Worm (Caenorhabditis elegans) whole organism, mixed stage, embryonic: ENCODE measurements around the gene taf-6.1.

ENCODE experiments used
- M03D4.4 ChIP-seq: sonication (generic microtip); optimal IDR thresholded peaks from 2 replicates; lab custom pipeline; 2017; ENCODE audit warnings: mild to moderate bottlenecking, missing genetic modification characterization, missing compliant biosample characterization
- bed-3 ChIP-seq: fragments of 200-800 bp; sonication (Bioruptor generic); optimal IDR thresholded peaks from 3 replicates; lab custom pipeline; 2018; ENCODE audit warnings: mild to moderate bottlenecking, missing genetic modification characterization, moderate library complexity, missing compliant biosample characterization
- ceh-39 ChIP-seq: fragments of 150-350 bp; optimal IDR thresholded peaks from 2 replicates; lab custom pipeline; 2014; ENCODE audit warnings: missing biosample characterization, missing genetic modification characterization
- ceh-43 ChIP-seq: fragments of 200-800 bp; sonication (Bioruptor generic); optimal IDR thresholded peaks from 2 replicates; lab custom pipeline; 2018; ENCODE audit warnings: mild to moderate bottlenecking, missing genetic modification characterization, moderate library complexity, missing compliant biosample characterization
- ces-1 ChIP-seq: fragments of 150-350 bp; optimal IDR thresholded peaks from 2 replicates; lab custom pipeline; 2014; ENCODE audit warnings: missing biosample characterization, missing genetic modification reagents, missing genetic modification characterization
- cnd-1 ChIP-seq: fragments of 200-800 bp; sonication (Bioruptor generic); optimal IDR thresholded peaks from 2 replicates; lab custom pipeline; 2018; ENCODE audit warnings: mild to moderate bottlenecking, missing genetic modification characterization, missing compliant biosample characterization
- drap-1 ChIP-seq: fragments of 200-800 bp; sonication (Bioruptor generic); optimal IDR thresholded peaks from 3 replicates; lab custom pipeline; 2018; ENCODE audit warnings: mild to moderate bottlenecking, missing genetic modification characterization, missing compliant biosample characterization
- elt-1 ChIP-seq: sonication (generic microtip); optimal IDR thresholded peaks from 2 replicates; lab custom pipeline; 2017; ENCODE audit warnings: missing genetic modification characterization, mild to moderate bottlenecking, missing compliant biosample characterization, antibody characterized with exemption, moderate library complexity, borderline replicate concordance; ENCODE audit not compliant: insufficient read depth
- elt-3 ChIP-seq: fragments of 150-350 bp; optimal IDR thresholded peaks from 2 replicates; lab custom pipeline; 2014; ENCODE audit warnings: missing biosample characterization, missing genetic modification characterization
- flh-1 ChIP-seq: fragments of 200-800 bp; sonication (Bioruptor generic); optimal IDR thresholded peaks from 2 replicates; lab custom pipeline; 2018; ENCODE audit warnings: mild to moderate bottlenecking, missing genetic modification characterization, moderate library complexity, missing compliant biosample characterization
- ham-2 ChIP-seq: fragments of 200-800 bp; sonication (Bioruptor generic); optimal IDR thresholded peaks from 2 replicates; lab custom pipeline; 2018; ENCODE audit warnings: mild to moderate bottlenecking, missing genetic modification characterization, missing compliant biosample characterization
- hlh-1 ChIP-seq: fragments of 150-350 bp; optimal IDR thresholded peaks from 2 replicates; lab custom pipeline; 2014; ENCODE audit warnings: missing biosample characterization, missing genetic modification reagents, missing genetic modification characterization
- lsy-2 ChIP-seq: fragments of 150-350 bp; optimal IDR thresholded peaks from 2 replicates; lab custom pipeline; 2014; ENCODE audit warnings: missing biosample characterization, missing genetic modification characterization
- mab-5 ChIP-seq: fragments of 150-350 bp; optimal IDR thresholded peaks from 2 replicates; lab custom pipeline; 2014; ENCODE audit warnings: missing biosample characterization, missing genetic modification characterization
- mep-1 ChIP-seq: fragments of 150-350 bp; optimal IDR thresholded peaks from 2 replicates; lab custom pipeline; 2017; ENCODE audit warnings: missing biosample characterization, missing genetic modification reagents, missing genetic modification characterization, inconsistent platforms
- mls-2 ChIP-seq: sonication (generic microtip); optimal IDR thresholded peaks from 2 replicates; lab custom pipeline; 2016; ENCODE audit warnings: mild to moderate bottlenecking, missing genetic modification characterization, moderate library complexity, missing compliant biosample characterization
- nhr-12 ChIP-seq: fragments of 150-350 bp; optimal IDR thresholded peaks from 2 replicates; lab custom pipeline; 2014; ENCODE audit warnings: missing biosample characterization, missing genetic modification characterization
- nhr-2 ChIP-seq: fragments of 150-350 bp; optimal IDR thresholded peaks from 2 replicates; lab custom pipeline; 2014; ENCODE audit warnings: missing biosample characterization, missing genetic modification characterization
- nhr-237 ChIP-seq: fragments of 150-350 bp; optimal IDR thresholded peaks from 2 replicates; lab custom pipeline; 2014; ENCODE audit warnings: missing biosample characterization, missing genetic modification characterization
- nhr-28 ChIP-seq: fragments of 150-350 bp; optimal IDR thresholded peaks from 2 replicates; lab custom pipeline; 2014; ENCODE audit warnings: missing biosample characterization, missing genetic modification characterization
- nhr-76 ChIP-seq: sonication (generic microtip); optimal IDR thresholded peaks from 2 replicates; lab custom pipeline; 2017; ENCODE audit warnings: missing biosample characterization, missing genetic modification characterization
- pha-4 ChIP-seq: fragments of 150-350 bp; optimal IDR thresholded peaks from 2 replicates; lab custom pipeline; 2018; ENCODE audit warnings: missing biosample characterization, missing genetic modification reagents, missing genetic modification characterization
- sem-2 ChIP-seq: fragments of 200-800 bp; sonication (Bioruptor generic); optimal IDR thresholded peaks from 2 replicates; lab custom pipeline; 2018; ENCODE audit warnings: mild to moderate bottlenecking, missing genetic modification characterization, missing compliant biosample characterization
- snpc-4 ChIP-seq: fragments of 150-350 bp; optimal IDR thresholded peaks from 2 replicates; lab custom pipeline; 2014; ENCODE audit warnings: missing biosample characterization, missing genetic modification characterization
- sptf-1 ChIP-seq: sonication (generic microtip); optimal IDR thresholded peaks from 2 replicates; lab custom pipeline; 2017; ENCODE audit warnings: mild to moderate bottlenecking, missing genetic modification characterization, moderate library complexity, missing compliant biosample characterization
- tbx-8 ChIP-seq: fragments of 200-800 bp; sonication (Bioruptor generic); optimal IDR thresholded peaks from 2 replicates; lab custom pipeline; 2018; ENCODE audit warnings: mild to moderate bottlenecking, missing genetic modification characterization, moderate library complexity, missing compliant biosample characterization
- unc-120 ChIP-seq: sonication (generic microtip); optimal IDR thresholded peaks from 2 replicates; lab custom pipeline; 2017; ENCODE audit warnings: missing genetic modification characterization, missing compliant biosample characterization; ENCODE audit not compliant: poor library complexity, severe bottlenecking
- unc-39 ChIP-seq: fragments of 150-350 bp; optimal IDR thresholded peaks from 2 replicates; lab custom pipeline; 2014; ENCODE audit warnings: missing biosample characterization, missing genetic modification characterization
- unc-62 ChIP-seq: fragments of 150-350 bp; optimal IDR thresholded peaks from 2 replicates; lab custom pipeline; 2014; ENCODE audit warnings: missing biosample characterization, missing genetic modification reagents, missing genetic modification characterization
- zip-8 ChIP-seq: fragments of 150-350 bp; optimal IDR thresholded peaks from 2 replicates; lab custom pipeline; 2014; ENCODE audit warnings: missing biosample characterization, missing genetic modification characterization
- ztf-11 ChIP-seq: fragments of 150-350 bp; optimal IDR thresholded peaks from 2 replicates; lab custom pipeline; 2014; ENCODE audit warnings: missing biosample characterization, missing genetic modification characterization

The taf-6.1 gene

ce11 chrII:1088527-1089230 is 39.1 kb upstream of the taf-6.1 start:
- TF ChIP-seq unc-39 (tag; lab: Kevin White, UChicago) (no peak), tbx-8 (GFP tag; lab: Kevin White, UChicago) (no peak), drap-1 (GFP tag; lab: Kevin White, UChicago) (no peak), mep-1 (no peak), mab-5 (no peak), ceh-43 (GFP tag; lab: Kevin White, UChicago) (no peak), sptf-1 (tag; lab: Kevin White, UChicago) (no peak), pha-4 (no peak), zip-8 (tag; lab: Kevin White, UChicago) (no peak), cnd-1 (tag; lab: Kevin White, UChicago) (no peak)
- TF ChIP-seq, all 35 proteins: peak for 0

ce11 chrII:1090743-1091142 is 37.0 kb upstream of the taf-6.1 start:
- TF ChIP-seq ham-2 (GFP tag; lab: Kevin White, UChicago) (no peak), tbx-8 (GFP tag; lab: Kevin White, UChicago) (no peak), drap-1 (GFP tag; lab: Kevin White, UChicago) (no peak), unc-62 (no peak), mep-1 (no peak), mls-2 (tag; lab: Kevin White, UChicago) (no peak), nhr-76 (tag; lab: Kevin White, UChicago) (no peak)

- TF ChIP-seq snpc-4 (tag; lab: Kevin White, UChicago) (no peak), ztf-11 (tag; lab: Kevin White, UChicago) (no peak), sptf-1 (tag; lab: Kevin White, UChicago) (no peak), zip-8 (tag; lab: Kevin White, UChicago) (no peak), nhr-76 (tag; lab: Kevin White, UChicago) (no peak), nhr-2 (no peak), unc-120 (no peak), ceh-43 (GFP tag; lab: Kevin White, UChicago) (no peak), nhr-28 (no peak), unc-39 (tag; lab: Kevin White, UChicago) (no peak), ham-2 (GFP tag; lab: Kevin White, UChicago) (no peak), nhr-237 (tag; lab: Kevin White, UChicago) (no peak), drap-1 (GFP tag; lab: Kevin White, UChicago) (no peak), cnd-1 (tag; lab: Kevin White, UChicago) (no peak), mep-1 (no peak)
These were observed 36.1 kb upstream of the taf-6.1 start, which contains the start of gene snf-3 for ce11 chrII:1091706-1092105. Gene snf-3 (plus strand): TSS chrII:1092006.

- TF ChIP-seq bed-3 (GFP tag; lab: Kevin White, UChicago) (no peak), mep-1 (no peak), tbx-8 (GFP tag; lab: Kevin White, UChicago) (no peak), zip-8 (tag; lab: Kevin White, UChicago) (no peak), ceh-43 (GFP tag; lab: Kevin White, UChicago) (no peak), M03D4.4 (tag; lab: Kevin White, UChicago) (no peak), elt-3 (no peak), hlh-1 (tag; lab: Kevin White, UChicago) (no peak), cnd-1 (tag; lab: Kevin White, UChicago) (no peak), flh-1 (GFP tag; lab: Kevin White, UChicago) (no peak), sptf-1 (tag; lab: Kevin White, UChicago) (no peak), snpc-4 (tag; lab: Kevin White, UChicago) (no peak), pha-4 (no peak), nhr-2 (no peak), ces-1 (GFP tag; lab: Kevin White, UChicago) (no peak), nhr-12 (tag; lab: Kevin White, UChicago) (no peak), elt-1 (tag; lab: Kevin White, UChicago) (no peak), nhr-237 (tag; lab: Kevin White, UChicago) (no peak)
These were observed 27.1 kb upstream of the taf-6.1 start, which contains the start of gene pho-14 for ce11 chrII:1100719-1101118. Gene pho-14 (minus strand): TSS chrII:1100819.

- TF ChIP-seq zip-8 (tag; lab: Kevin White, UChicago) (no peak), pha-4 (no peak), elt-3 (no peak), ztf-11 (tag; lab: Kevin White, UChicago) (no peak), mep-1 (no peak), ceh-43 (GFP tag; lab: Kevin White, UChicago) (no peak), ceh-39 (tag; lab: Kevin White, UChicago) (no peak), lsy-2 (tag; lab: Kevin White, UChicago) (no peak), nhr-28 (no peak), unc-39 (tag; lab: Kevin White, UChicago) (no peak), sem-2 (no peak), elt-1 (tag; lab: Kevin White, UChicago) (no peak), nhr-12 (tag; lab: Kevin White, UChicago) (no peak)
These were observed 26.4 kb upstream of the taf-6.1 start for ce11 chrII:1101413-1101812.
